Worm (Caenorhabditis elegans) whole organism, L1 larva: Measurements from ENCODE around the gene F20D6.1.

Source experiments
- C34B4.2 ChIP-seq: sonication (generic microtip); optimal IDR thresholded peaks from 2 replicates; lab custom pipeline; 2017; ENCODE audit warnings: mild to moderate bottlenecking, missing genetic modification characterization, missing compliant biosample characterization
- F16B12.6 ChIP-seq: fragments of 150-350 bp; optimal IDR thresholded peaks from 2 replicates; lab custom pipeline; 2014; ENCODE audit warnings: missing biosample characterization, missing genetic modification characterization
- blmp-1 ChIP-seq: fragments of 150-350 bp; optimal IDR thresholded peaks from 2 replicates; lab custom pipeline; 2014; ENCODE audit warnings: missing biosample characterization, missing genetic modification characterization
- ceh-63 ChIP-seq: fragments of 200-800 bp; sonication (Bioruptor generic); optimal IDR thresholded peaks from 2 replicates; lab custom pipeline; 2018; ENCODE audit warnings: mild to moderate bottlenecking, missing genetic modification characterization, missing compliant biosample characterization
- ceh-8 ChIP-seq: fragments of 200-800 bp; sonication (Bioruptor generic); optimal IDR thresholded peaks from 2 replicates; lab custom pipeline; 2018; ENCODE audit warnings: mild to moderate bottlenecking, missing genetic modification characterization, moderate library complexity, missing compliant biosample characterization
- ces-1 ChIP-seq: fragments of 150-350 bp; optimal IDR thresholded peaks from 2 replicates; lab custom pipeline; 2014; ENCODE audit warnings: missing biosample characterization, missing genetic modification reagents, missing genetic modification characterization
- dpl-1 ChIP-seq, 3 experiments: fragments of 150-350 bp in 2 of 3; sonication (generic microtip) in 1 of 3; optimal IDR thresholded peaks; 2 replicates each; lab custom pipeline; 2014 to 2017; ENCODE audit warnings: missing biosample characterization in 3 of 3, missing genetic modification characterization in 3 of 3, missing genetic modification reagents in 3 of 3
- efl-1 ChIP-seq, 4 experiments: fragments of 150-350 bp; optimal IDR thresholded peaks in 3 of 4; peaks in 1 of 4; 1 replicate in 1 of 4; 2 replicates in 3 of 4; lab custom pipeline; 2014; ENCODE audit warnings: missing biosample characterization in 2 of 4, missing genetic modification characterization in 2 of 4, missing genetic modification reagents in 2 of 4
- egl-13 ChIP-seq: sonication (generic microtip); optimal IDR thresholded peaks from 2 replicates; lab custom pipeline; 2016; ENCODE audit warnings: missing genotype, missing genetic modification reagents, missing genetic modification characterization, missing compliant biosample characterization
- elt-2 ChIP-seq: sonication (generic microtip); optimal IDR thresholded peaks from 2 replicates; lab custom pipeline; 2016; ENCODE audit warnings: missing genetic modification characterization, mild to moderate bottlenecking, inconsistent platforms, missing compliant biosample characterization, missing genetic modification reagents
- elt-3 ChIP-seq, 6 experiments: fragments of 150-350 bp in 1 of 6; sonication (generic microtip); optimal IDR thresholded peaks; 2 replicates each; lab custom pipeline; 2017 to 2018; ENCODE audit warnings: missing biosample characterization in 6 of 6, missing genetic modification characterization in 6 of 6, inconsistent platforms in 1 of 6
- ets-5 ChIP-seq: fragments of 200-800 bp; sonication (Bioruptor generic); IDR thresholded peaks from 2 replicates; pipeline ENCODE4 v1.3.6; 2022; ENCODE audit warnings: missing genetic modification characterization, missing compliant biosample characterization
- fkh-10 ChIP-seq: sonication (generic microtip); optimal IDR thresholded peaks from 2 replicates; lab custom pipeline; 2017; ENCODE audit warnings: missing biosample characterization, missing genetic modification reagents, missing genetic modification characterization
- fkh-4 ChIP-seq: sonication (generic microtip); optimal IDR thresholded peaks from 2 replicates; lab custom pipeline; 2016; ENCODE audit warnings: missing compliant biosample characterization, missing genetic modification characterization, borderline replicate concordance
- grh-1 ChIP-seq: fragments of 200-800 bp; sonication (Bioruptor generic); IDR thresholded peaks from 2 replicates; pipeline ENCODE4 v1.3.6; 2022; ENCODE audit warnings: missing genetic modification reagents, missing genetic modification characterization, missing compliant biosample characterization
- hpl-2 ChIP-seq: fragments of 150-350 bp; optimal IDR thresholded peaks from 2 replicates; lab custom pipeline; 2014; ENCODE audit warnings: missing biosample characterization, missing genetic modification reagents, missing genetic modification characterization
- isw-1 ChIP-seq: fragments of 200-800 bp; sonication (Bioruptor generic); IDR thresholded peaks from 2 replicates; pipeline ENCODE4 v1.3.6; 2022; ENCODE audit warnings: missing genetic modification characterization, missing compliant biosample characterization
- lin-13 ChIP-seq: fragments of 150-350 bp; optimal IDR thresholded peaks from 2 replicates; lab custom pipeline; 2014; ENCODE audit warnings: missing biosample characterization, missing genetic modification reagents, missing genetic modification characterization
- lin-39 ChIP-seq: fragments of 150-350 bp; optimal IDR thresholded peaks from 2 replicates; lab custom pipeline; 2014; ENCODE audit warnings: missing biosample characterization, missing genetic modification reagents, missing genetic modification characterization
- mdl-1 ChIP-seq, 2 experiments: fragments of 150-350 bp; optimal IDR thresholded peaks; 2 replicates each; lab custom pipeline; 2014 to 2017; ENCODE audit warnings: missing biosample characterization in 2 of 2, missing genetic modification characterization in 2 of 2, inconsistent platforms in 1 of 2
- mep-1 ChIP-seq: fragments of 150-350 bp; optimal IDR thresholded peaks from 2 replicates; lab custom pipeline; 2014; ENCODE audit warnings: missing biosample characterization, missing genetic modification characterization
- nhr-19 ChIP-seq: fragments of 200-800 bp; sonication (Bioruptor generic); conservative IDR thresholded peaks from 2 replicates; pipeline ENCODE4 v1.3.6; 2022; ENCODE audit warnings: missing genetic modification characterization, missing compliant biosample characterization
- nhr-20 ChIP-seq: sonication (generic microtip); optimal IDR thresholded peaks from 2 replicates; lab custom pipeline; 2016; ENCODE audit warnings: mild to moderate bottlenecking, missing genetic modification characterization, missing compliant biosample characterization
- nhr-71 ChIP-seq: sonication (generic microtip); optimal IDR thresholded peaks from 2 replicates; lab custom pipeline; 2016; ENCODE audit warnings: mild to moderate bottlenecking, missing genetic modification characterization, moderate library complexity, missing compliant biosample characterization
- nhr-76 ChIP-seq: sonication (generic microtip); optimal IDR thresholded peaks from 2 replicates; lab custom pipeline; 2017; ENCODE audit warnings: missing biosample characterization, missing genetic modification characterization
- nhr-85 ChIP-seq: sonication (generic microtip); peaks from one replicate; lab custom pipeline; 2016; ENCODE audit warnings: missing genetic modification characterization, inconsistent platforms, missing compliant biosample characterization
- nhr-90 ChIP-seq: sonication (generic microtip); optimal IDR thresholded peaks from 2 replicates; lab custom pipeline; 2016; ENCODE audit warnings: mild to moderate bottlenecking, missing genetic modification characterization, missing compliant biosample characterization; ENCODE audit not compliant: poor library complexity
- pqm-1 ChIP-seq: sonication (generic microtip); optimal IDR thresholded peaks from 3 replicates; lab custom pipeline; 2017; ENCODE audit warnings: missing biosample characterization, missing genetic modification characterization
- rnt-1 ChIP-seq: sonication (generic microtip); optimal IDR thresholded peaks from 2 replicates; lab custom pipeline; 2016; ENCODE audit warnings: mild to moderate bottlenecking, missing genetic modification characterization, moderate library complexity, missing compliant biosample characterization
- skn-1 ChIP-seq: fragments of 150-350 bp; optimal IDR thresholded peaks from 2 replicates; lab custom pipeline; 2014; ENCODE audit warnings: missing biosample characterization, missing genetic modification characterization
- sptf-1 ChIP-seq: fragments of 150-350 bp; optimal IDR thresholded peaks from 2 replicates; lab custom pipeline; 2014; ENCODE audit warnings: missing biosample characterization, missing genetic modification characterization
- tlp-1 ChIP-seq: fragments of 150-350 bp; optimal IDR thresholded peaks from 2 replicates; lab custom pipeline; 2014; ENCODE audit warnings: missing biosample characterization, missing genetic modification characterization
- unc-130 ChIP-seq: fragments of 150-350 bp; optimal IDR thresholded peaks from 2 replicates; lab custom pipeline; 2017; ENCODE audit warnings: missing biosample characterization, missing genetic modification characterization, inconsistent platforms
- unc-30 ChIP-seq: sonication (generic microtip); optimal IDR thresholded peaks from 2 replicates; lab custom pipeline; 2017; ENCODE audit warnings: missing biosample characterization, missing genetic modification characterization
- unc-62 ChIP-seq: fragments of 150-350 bp; optimal IDR thresholded peaks from 2 replicates; lab custom pipeline; 2014; ENCODE audit warnings: missing biosample characterization, missing genetic modification reagents, missing genetic modification characterization
- vab-15 ChIP-seq: sonication (generic microtip); optimal IDR thresholded peaks from 2 replicates; lab custom pipeline; 2017; ENCODE audit warnings: missing genotype, mild to moderate bottlenecking, missing genetic modification characterization, missing compliant biosample characterization
- xbp-1 ChIP-seq: sonication (generic microtip); optimal IDR thresholded peaks from 2 replicates; lab custom pipeline; 2016; ENCODE audit warnings: missing genetic modification characterization, missing compliant biosample characterization
- zip-4 ChIP-seq: fragments of 200-800 bp; sonication (Bioruptor generic); optimal IDR thresholded peaks from 2 replicates; lab custom pipeline; 2018; ENCODE audit warnings: mild to moderate bottlenecking, missing genetic modification characterization, moderate library complexity, missing compliant biosample characterization

F20D6.1 gene

ce11 chrV:8195889-8196418 lies 5.4 kb downstream of the F20D6.1 start, which contains the start of gene F20D6.10 (continued):
- TF ChIP-seq fkh-10 (GFP tag; lab: Kevin White, UChicago) (no peak), mep-1 (no peak), nhr-19 (GFP tag; lab: Robert Waterston, UW) (no peak), F16B12.6 (no peak), unc-130 (tag; lab: Kevin White, UChicago) (peak; percentile 19), unc-62 (no peak), hpl-2 (no peak), skn-1 (tag; lab: Kevin White, UChicago) (no peak), ceh-63 (no peak), egl-13 (tag; lab: Kevin White, UChicago) (no peak), isw-1 (GFP tag; lab: Robert Waterston, UW) (no peak), nhr-71 (tag; lab: Kevin White, UChicago) (peak; percentile 71), blmp-1 (tag; lab: Kevin White, UChicago) (no peak), nhr-90 (no peak), zip-4 (no peak), fkh-4 (tag; lab: Kevin White, UChicago) (no peak), nhr-76 (tag; lab: Kevin White, UChicago) (no peak), ets-5 (GFP tag; lab: Robert Waterston, UW) (no peak), tlp-1 (tag; lab: Kevin White, UChicago) (no peak), elt-3 (tag; optimal IDR thresholded peaks at IDR 0.05; lab: Kevin White, UChicago) (no peak), grh-1 (GFP tag; lab: Robert Waterston, UW) (no peak), vab-15 (tag; lab: Kevin White, UChicago) (no peak), nhr-20 (tag; lab: Kevin White, UChicago) (peak; percentile 12)

- no peak for TF ChIP-seq ces-1 (GFP tag; lab: Kevin White, UChicago)
- no peak for TF ChIP-seq efl-1 (optimal IDR thresholded peaks at IDR 0.05; lab: Kevin White, UChicago)
- TF ChIP-seq efl-1 (GFP tag; optimal IDR thresholded peaks at IDR 0.05 in 1 of 2; lab: Kevin White, UChicago) = peak in 1 of 2 experiments; percentile 67
These were observed 6.5 kb downstream of the F20D6.1 start for ce11 chrV:8196993-8197392.

- TF ChIP-seq unc-130 (tag; lab: Kevin White, UChicago) (no peak), nhr-19 (GFP tag; lab: Robert Waterston, UW) (no peak), C34B4.2 (no peak), blmp-1 (tag; lab: Kevin White, UChicago) (no peak), lin-13 (GFP tag; lab: Kevin White, UChicago) (no peak), lin-39 (tag; lab: Kevin White, UChicago) (no peak), mep-1 (no peak), nhr-20 (tag; lab: Kevin White, UChicago) (no peak), pqm-1 (tag; lab: Kevin White, UChicago) (no peak), ceh-8 (GFP tag; lab: Kevin White, UChicago) (no peak), xbp-1 (tag; lab: Kevin White, UChicago) (no peak), unc-62 (no peak), dpl-1 (GFP tag; optimal IDR thresholded peaks at IDR 0.05; lab: Kevin White, UChicago) (no peak), elt-2 (tag; lab: Kevin White, UChicago) (no peak), unc-30 (tag; lab: Kevin White, UChicago) (no peak), mdl-1 (tag; optimal IDR thresholded peaks at IDR 0.05; lab: Kevin White, UChicago) (no peak), nhr-85 (no peak), sptf-1 (tag; lab: Kevin White, UChicago) (no peak), egl-13 (tag; lab: Kevin White, UChicago) (no peak), rnt-1 (tag; lab: Kevin White, UChicago) (no peak)
These were observed 8.5 kb downstream of the F20D6.1 start, which contains the start of gene F20D6.11 for ce11 chrV:8198994-8199393. Gene F20D6.11, minus strand, starts transcription at chrV:8199094.
